Fruit fly (Drosophila melanogaster): ENCODE results near the gene twin.

dm6 chr3R:24226744-24227143, 5.0 kb upstream of the twin start, which contains the start of the genes Spps and CG13609:
- TF ChIP-seq CG8159 (tag; optimal IDR thresholded peaks at IDR 0.05) (no peak), CG10348 (GFP tag; IDR thresholded peaks at IDR 0.05) (no peak), CG15710 (tag; optimal IDR thresholded peaks at IDR 0.05) (no peak), EcR (GFP tag; optimal IDR thresholded peaks at IDR 0.05) (no peak)
